Fruit fly (Drosophila melanogaster): ENCODE results near the gene Creld.

DNA sequence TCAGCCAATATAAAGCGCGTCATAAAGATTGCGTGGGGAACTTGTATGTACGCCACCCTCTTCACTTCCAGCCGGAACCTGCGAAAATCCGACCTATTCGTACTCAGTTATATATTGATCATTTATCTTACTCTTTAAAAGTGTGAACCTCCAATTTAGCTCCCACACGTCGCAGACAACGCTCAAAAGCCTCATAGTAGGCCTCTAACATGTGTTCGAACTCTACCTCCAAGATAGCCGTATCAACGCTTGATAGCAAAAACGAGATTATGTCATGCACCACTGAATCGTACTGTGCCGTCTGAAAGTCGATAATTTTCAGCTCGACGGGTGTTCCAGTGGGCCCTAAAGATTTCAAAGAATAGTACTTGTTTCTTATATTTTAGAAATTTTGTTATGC, 37.4 kb downstream of the Creld start:
- no peak for TF ChIP-seq CG8478 (optimal IDR thresholded peaks at IDR 0.05)
- TF ChIP-seq CTCF (optimal IDR thresholded peaks at IDR 0.05): no peak
